Worm (Caenorhabditis elegans) whole organism, L4 larva: ENCODE results near the gene srm-4.
A peak's percentile ranks its signal among the peaks of the same experiment; 100 is the strongest.

Experiments used
- Y5F2A.4 ChIP-seq: fragments of 200-800 bp; sonication (Bioruptor generic); optimal IDR thresholded peaks from 2 replicates; lab custom pipeline; 2018; ENCODE audit warnings: mild to moderate bottlenecking, missing genetic modification characterization, missing compliant biosample characterization
- ceh-82 ChIP-seq: sonication (generic microtip); optimal IDR thresholded peaks from 2 replicates; lab custom pipeline; 2017; ENCODE audit warnings: missing biosample characterization, missing genetic modification characterization
- dmd-8 ChIP-seq: fragments of 200-800 bp; sonication (Bioruptor generic); IDR thresholded peaks from 2 replicates; pipeline ENCODE4 v1.3.6; 2022; ENCODE audit warnings: missing genetic modification characterization, missing compliant biosample characterization
- dpl-1 ChIP-seq: fragments of 150-350 bp; optimal IDR thresholded peaks from 2 replicates; lab custom pipeline; 2014; ENCODE audit warnings: missing biosample characterization, missing genetic modification reagents, missing genetic modification characterization
- fkh-10 ChIP-seq: fragments of 150-350 bp; optimal IDR thresholded peaks from 2 replicates; lab custom pipeline; 2014; ENCODE audit warnings: missing biosample characterization, missing genetic modification reagents, missing genetic modification characterization
- jun-1 ChIP-seq: fragments of 150-350 bp; optimal IDR thresholded peaks from 2 replicates; lab custom pipeline; 2014; ENCODE audit warnings: missing biosample characterization, missing genetic modification reagents, missing genetic modification characterization
- lin-13 ChIP-seq: fragments of 150-350 bp; optimal IDR thresholded peaks from 2 replicates; lab custom pipeline; 2014; ENCODE audit warnings: missing biosample characterization, missing genetic modification reagents, missing genetic modification characterization
- nhr-28 ChIP-seq: fragments of 150-350 bp; optimal IDR thresholded peaks from 2 replicates; lab custom pipeline; 2014; ENCODE audit warnings: missing biosample characterization, missing genetic modification characterization
- pqm-1 ChIP-seq: sonication (generic microtip); optimal IDR thresholded peaks from 2 replicates; lab custom pipeline; 2017; ENCODE audit warnings: missing biosample characterization, missing genetic modification characterization
- snpc-4 ChIP-seq: fragments of 150-350 bp; optimal IDR thresholded peaks from 2 replicates; lab custom pipeline; 2014; ENCODE audit warnings: missing biosample characterization, missing genetic modification characterization
- unc-62 ChIP-seq, 3 experiments: fragments of 150-350 bp in 1 of 3; sonication (generic microtip); optimal IDR thresholded peaks in 2 of 3; peaks in 1 of 3; 1 replicate in 1 of 3; 2 replicates in 2 of 3; lab custom pipeline; 2014 to 2017; ENCODE audit warnings: missing biosample characterization in 3 of 3, missing genetic modification characterization in 3 of 3, missing genetic modification reagents in 3 of 3, missing genotype in 1 of 3
- ztf-11 ChIP-seq: fragments of 150-350 bp; optimal IDR thresholded peaks from 2 replicates; lab custom pipeline; 2014; ENCODE audit warnings: missing biosample characterization, missing genetic modification characterization

DNA sequence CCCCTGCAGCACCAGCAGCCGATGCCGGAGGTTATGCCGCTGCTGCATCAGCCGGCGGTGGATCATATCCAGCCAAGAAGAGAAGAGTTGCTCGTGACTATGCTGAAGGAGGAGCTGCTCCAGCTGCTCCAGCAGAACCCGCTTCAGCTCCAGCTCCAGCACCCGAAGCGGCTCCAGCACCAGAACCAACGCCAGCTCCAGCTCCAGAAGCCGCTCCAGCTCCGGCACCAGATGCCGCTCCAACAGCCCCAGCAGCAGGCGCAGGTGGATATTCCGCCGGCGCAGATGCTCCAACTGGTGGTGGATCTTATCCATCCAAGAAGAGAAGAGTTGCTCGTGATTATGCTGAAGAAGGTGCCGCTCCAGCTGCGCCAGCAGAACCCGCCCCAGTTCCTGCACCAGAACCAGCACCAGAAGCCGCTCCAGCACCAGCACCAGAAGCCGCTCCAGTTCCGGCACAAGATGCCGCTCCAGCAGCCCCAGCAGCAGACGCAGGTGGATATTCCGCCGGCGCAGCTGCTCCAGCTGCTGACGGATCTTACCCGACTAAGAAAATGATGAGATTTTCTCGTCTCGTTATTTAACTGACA lies 12.4 kb upstream of the srm-4 start:
- no peak for TF ChIP-seq dpl-1
- TF ChIP-seq unc-62 (GFP tag; optimal IDR thresholded peaks at IDR 0.05 in 1 of 2; lab: Kevin White, UChicago) = no peak
- no peak for TF ChIP-seq unc-62 (tag; optimal IDR thresholded peaks at IDR 0.05; lab: Kevin White, UChicago)
- no peak for TF ChIP-seq fkh-10 (GFP tag; lab: Kevin White, UChicago)
- TF ChIP-seq ztf-11 (tag; lab: Kevin White, UChicago) = no peak
- TF ChIP-seq dmd-8 = 0 out of 2 replicates have a peak, but pooled peaks have one; percentile 33
- TF ChIP-seq snpc-4 (tag; lab: Kevin White, UChicago) = no peak
- TF ChIP-seq nhr-28 = no peak
- TF ChIP-seq pqm-1 = no peak
- no peak for TF ChIP-seq Y5F2A.4
- no peak for TF ChIP-seq lin-13 (GFP tag; lab: Kevin White, UChicago)
- no peak for TF ChIP-seq ceh-82 (tag; lab: Kevin White, UChicago)
- no peak for TF ChIP-seq jun-1 (tag; lab: Kevin White, UChicago)
